Worm (Caenorhabditis elegans) whole organism, L4 larva: ENCODE data around the gene lgc-34.
A peak's percentile ranks its signal among the peaks of the same experiment; 100 is the strongest.

Experiments
- D1046.2 ChIP-seq: fragments of 200-800 bp; sonication (Bioruptor generic); IDR thresholded peaks from 2 replicates; pipeline ENCODE4 v1.3.6; 2022; ENCODE audit warnings: missing genetic modification characterization, missing compliant biosample characterization
- F10B5.3 ChIP-seq: sonication (generic microtip); optimal IDR thresholded peaks from 2 replicates; lab custom pipeline; 2016; ENCODE audit warnings: mild to moderate bottlenecking, missing genetic modification characterization, missing compliant biosample characterization
- F26F4.8 ChIP-seq: fragments of 200-800 bp; sonication (Bioruptor generic); conservative IDR thresholded peaks from 2 replicates; pipeline ENCODE4 v1.3.6; 2022; ENCODE audit warnings: missing genetic modification characterization, missing compliant biosample characterization
- F49E8.2 ChIP-seq: sonication (generic microtip); optimal IDR thresholded peaks from 2 replicates; lab custom pipeline; 2016; ENCODE audit warnings: missing compliant biosample characterization, mild to moderate bottlenecking, missing genetic modification characterization, borderline replicate concordance
- T26A8.4 ChIP-seq: fragments of 200-800 bp; sonication (Bioruptor generic); IDR thresholded peaks from 2 replicates; pipeline ENCODE4 v1.3.6; 2022; ENCODE audit warnings: missing genetic modification characterization, missing compliant biosample characterization
- Y105C5A.15 ChIP-seq: fragments of 200-800 bp; sonication (Bioruptor generic); IDR thresholded peaks from 2 replicates; pipeline ENCODE4 v1.3.6; 2022; ENCODE audit warnings: missing genetic modification characterization, missing compliant biosample characterization
- ZK337.2 ChIP-seq: fragments of 200-800 bp; sonication (Bioruptor generic); IDR thresholded peaks from 2 replicates; pipeline ENCODE4 v1.3.6; 2022; ENCODE audit warnings: missing genetic modification reagents, missing genetic modification characterization, missing compliant biosample characterization
- aha-1 ChIP-seq: fragments of 150-350 bp; peaks from one replicate; lab custom pipeline; 2014; ENCODE audit warnings: missing biosample characterization, missing genetic modification characterization
- aly-2 ChIP-seq: sonication (generic microtip); optimal IDR thresholded peaks from 2 replicates; lab custom pipeline; 2018; ENCODE audit warnings: missing biosample characterization, missing genetic modification characterization
- arid-1 ChIP-seq: fragments of 200-800 bp; sonication (Bioruptor generic); conservative IDR thresholded peaks from 2 replicates; pipeline ENCODE4 v1.3.6; 2022; ENCODE audit warnings: missing genetic modification reagents, missing genetic modification characterization, missing compliant biosample characterization
- ceh-20 ChIP-seq: fragments of 200-800 bp; sonication (Bioruptor generic); IDR thresholded peaks from 2 replicates; pipeline ENCODE4 v1.3.6; 2022; ENCODE audit warnings: missing genetic modification reagents, missing genetic modification characterization, missing compliant biosample characterization
- ceh-32 ChIP-seq: sonication (generic microtip); optimal IDR thresholded peaks from 2 replicates; lab custom pipeline; 2016; ENCODE audit warnings: mild to moderate bottlenecking, missing genetic modification characterization, missing compliant biosample characterization; ENCODE audit not compliant: poor library complexity
- daf-16 ChIP-seq, 3 experiments: sonication (generic microtip); optimal IDR thresholded peaks; 2 replicates each; lab custom pipeline; 2016 to 2017; ENCODE audit warnings: missing genetic modification characterization in 3 of 3, missing genetic modification reagents in 3 of 3, mild to moderate bottlenecking in 2 of 3, missing compliant biosample characterization in 2 of 3, missing biosample characterization in 1 of 3, moderate library complexity in 1 of 3
- daf-19 ChIP-seq: fragments of 200-800 bp; sonication (Bioruptor generic); conservative IDR thresholded peaks from 2 replicates; pipeline ENCODE4 v1.3.6; 2022; ENCODE audit warnings: missing genetic modification characterization, missing compliant biosample characterization
- dmd-6 ChIP-seq: fragments of 200-800 bp; sonication (Bioruptor generic); IDR thresholded peaks from 2 replicates; pipeline ENCODE4 v1.3.6; 2022; ENCODE audit warnings: missing genetic modification reagents, missing genetic modification characterization, missing compliant biosample characterization
- duxl-1 ChIP-seq: sonication (generic microtip); optimal IDR thresholded peaks from 2 replicates; lab custom pipeline; 2016; ENCODE audit warnings: mild to moderate bottlenecking, missing genetic modification characterization, moderate library complexity, missing compliant biosample characterization; ENCODE audit not compliant: poor library complexity
- gei-8 ChIP-seq: fragments of 200-800 bp; sonication (Bioruptor generic); optimal IDR thresholded peaks from 2 replicates; lab custom pipeline; 2018; ENCODE audit warnings: mild to moderate bottlenecking, missing genetic modification characterization, missing compliant biosample characterization
- hlh-11 ChIP-seq: fragments of 200-800 bp; sonication (Bioruptor generic); optimal IDR thresholded peaks from 2 replicates; lab custom pipeline; 2018; ENCODE audit warnings: mild to moderate bottlenecking, missing genetic modification characterization, missing compliant biosample characterization
- hmg-1.1 ChIP-seq: fragments of 200-800 bp; sonication (Bioruptor generic); IDR thresholded peaks from 2 replicates; pipeline ENCODE4 v1.3.6; 2022; ENCODE audit warnings: missing genetic modification reagents, missing genetic modification characterization, missing compliant biosample characterization
- jun-1 ChIP-seq: fragments of 150-350 bp; optimal IDR thresholded peaks from 2 replicates; lab custom pipeline; 2014; ENCODE audit warnings: missing biosample characterization, missing genetic modification reagents, missing genetic modification characterization
- lim-7 ChIP-seq: fragments of 200-800 bp; sonication (Bioruptor generic); IDR thresholded peaks from 2 replicates; pipeline ENCODE4 v1.3.6; 2022; ENCODE audit warnings: missing genetic modification characterization, missing compliant biosample characterization
- lin-13 ChIP-seq: fragments of 150-350 bp; optimal IDR thresholded peaks from 2 replicates; lab custom pipeline; 2014; ENCODE audit warnings: missing biosample characterization, missing genetic modification reagents, missing genetic modification characterization
- lin-38 ChIP-seq: fragments of 200-800 bp; sonication (Bioruptor generic); IDR thresholded peaks from 2 replicates; pipeline ENCODE4 v1.3.6; 2022; ENCODE audit warnings: missing genetic modification reagents, missing genetic modification characterization, missing compliant biosample characterization
- mdl-1 ChIP-seq, 2 experiments: fragments of 150-350 bp in 1 of 2; sonication (generic microtip) in 1 of 2; optimal IDR thresholded peaks; 2 replicates each; lab custom pipeline; 2014 to 2017; ENCODE audit warnings: missing biosample characterization in 2 of 2, missing genetic modification characterization in 2 of 2
- mdt-29 ChIP-seq: fragments of 200-800 bp; sonication (Bioruptor generic); IDR thresholded peaks from 2 replicates; pipeline ENCODE4 v1.3.6; 2022; ENCODE audit warnings: missing genetic modification reagents, missing genetic modification characterization, missing compliant biosample characterization
- mes-2 ChIP-seq: sonication (generic microtip); optimal IDR thresholded peaks from 2 replicates; lab custom pipeline; 2016; ENCODE audit warnings: missing genotype, mild to moderate bottlenecking, missing genetic modification characterization, missing compliant biosample characterization; ENCODE audit not compliant: poor library complexity, severe bottlenecking
- mxl-3 ChIP-seq: fragments of 200-800 bp; sonication (Bioruptor generic); optimal IDR thresholded peaks from 2 replicates; lab custom pipeline; 2018; ENCODE audit warnings: mild to moderate bottlenecking, missing genetic modification characterization, missing compliant biosample characterization
- nhr-10 ChIP-seq: fragments of 150-350 bp; optimal IDR thresholded peaks from 2 replicates; lab custom pipeline; 2014; ENCODE audit warnings: missing biosample characterization, missing genetic modification characterization
- nhr-102 ChIP-seq: sonication (generic microtip); optimal IDR thresholded peaks from 2 replicates; lab custom pipeline; 2016; ENCODE audit warnings: mild to moderate bottlenecking, missing genetic modification characterization, moderate library complexity, missing compliant biosample characterization
- nhr-11 ChIP-seq: fragments of 150-350 bp; optimal IDR thresholded peaks from 2 replicates; lab custom pipeline; 2014; ENCODE audit warnings: missing biosample characterization, missing genetic modification characterization
- nhr-111 ChIP-seq: fragments of 200-800 bp; sonication (Bioruptor generic); optimal IDR thresholded peaks from 2 replicates; lab custom pipeline; 2018; ENCODE audit warnings: mild to moderate bottlenecking, missing genetic modification characterization, missing compliant biosample characterization
- nhr-25 ChIP-seq: sonication (generic microtip); optimal IDR thresholded peaks from 2 replicates; lab custom pipeline; 2017; ENCODE audit warnings: missing genetic modification characterization, mild to moderate bottlenecking, missing compliant biosample characterization, antibody characterized with exemption, moderate library complexity, borderline replicate concordance; ENCODE audit not compliant: insufficient read depth
- nhr-28 ChIP-seq: fragments of 150-350 bp; optimal IDR thresholded peaks from 2 replicates; lab custom pipeline; 2014; ENCODE audit warnings: missing biosample characterization, missing genetic modification characterization
- nhr-6 ChIP-seq: fragments of 150-350 bp; optimal IDR thresholded peaks from 2 replicates; lab custom pipeline; 2014; ENCODE audit warnings: missing biosample characterization, missing genetic modification characterization
- saeg-2 ChIP-seq: fragments of 200-800 bp; sonication (Bioruptor generic); IDR thresholded peaks from 2 replicates; pipeline ENCODE4 v1.3.6; 2022; ENCODE audit warnings: missing genetic modification reagents, missing genetic modification characterization, missing compliant biosample characterization
- sdz-12 ChIP-seq: fragments of 200-800 bp; sonication (Bioruptor generic); optimal IDR thresholded peaks from 2 replicates; lab custom pipeline; 2018; ENCODE audit warnings: mild to moderate bottlenecking, missing genetic modification characterization, missing compliant biosample characterization
- set-16 ChIP-seq: fragments of 200-800 bp; sonication (Bioruptor generic); IDR thresholded peaks from 2 replicates; pipeline ENCODE4 v1.3.6; 2022; ENCODE audit warnings: missing genetic modification reagents, missing genetic modification characterization, missing compliant biosample characterization
- snpc-1.2 ChIP-seq: fragments of 200-800 bp; sonication (Bioruptor generic); IDR thresholded peaks from 2 replicates; pipeline ENCODE4 v1.3.6; 2022; ENCODE audit warnings: missing genetic modification reagents, missing genetic modification characterization, missing compliant biosample characterization
- tag-97 ChIP-seq: fragments of 200-800 bp; sonication (Bioruptor generic); IDR thresholded peaks from 2 replicates; pipeline ENCODE4 v1.3.6; 2022; ENCODE audit warnings: missing genetic modification characterization, missing compliant biosample characterization
- unc-130 ChIP-seq: sonication (generic microtip); optimal IDR thresholded peaks from 2 replicates; lab custom pipeline; 2016; ENCODE audit warnings: missing genetic modification reagents, missing genetic modification characterization, missing compliant biosample characterization
- unc-62 ChIP-seq, 3 experiments: fragments of 150-350 bp in 1 of 3; sonication (generic microtip); optimal IDR thresholded peaks in 2 of 3; peaks in 1 of 3; 1 replicate in 1 of 3; 2 replicates in 2 of 3; lab custom pipeline; 2014 to 2017; ENCODE audit warnings: missing biosample characterization in 3 of 3, missing genetic modification characterization in 3 of 3, missing genetic modification reagents in 3 of 3, missing genotype in 1 of 3
- zag-1 ChIP-seq: fragments of 150-350 bp; optimal IDR thresholded peaks from 2 replicates; lab custom pipeline; 2014; ENCODE audit warnings: missing biosample characterization, missing genetic modification characterization
- zfp-2 ChIP-seq: sonication (generic microtip); optimal IDR thresholded peaks from 2 replicates; lab custom pipeline; 2016; ENCODE audit warnings: mild to moderate bottlenecking, missing genetic modification characterization, missing compliant biosample characterization
- zfp-3 ChIP-seq: fragments of 200-800 bp; sonication (Bioruptor generic); conservative IDR thresholded peaks from 2 replicates; pipeline ENCODE4 v1.3.6; 2022; ENCODE audit warnings: missing genetic modification reagents, missing genetic modification characterization, missing compliant biosample characterization
- zip-2 ChIP-seq: fragments of 150-350 bp; optimal IDR thresholded peaks from 2 replicates; lab custom pipeline; 2014; ENCODE audit warnings: missing biosample characterization, missing genetic modification characterization

lgc-34 gene

ce11 chrII:536775-537174, 10.4 kb downstream of the lgc-34 start, which contains the start of gene T27A1.2:
Gene T27A1.2, minus strand, starts transcription at chrII:536875.
- TF ChIP-seq nhr-11 (no peak), set-16 (GFP tag; lab: Robert Waterston, UW) (no peak), lim-7 (GFP tag; lab: Robert Waterston, UW) (no peak), tag-97 (GFP tag; lab: Robert Waterston, UW) (no peak), ZK337.2 (GFP tag; lab: Robert Waterston, UW) (no peak), daf-19 (GFP tag; lab: Robert Waterston, UW) (no peak), aha-1 (tag; lab: Kevin White, UChicago) (no peak), ceh-32 (tag; lab: Kevin White, UChicago) (no peak), unc-62 (GFP tag; optimal IDR thresholded peaks at IDR 0.05 in 1 of 2; lab: Kevin White, UChicago) (no peak), unc-62 (tag; optimal IDR thresholded peaks at IDR 0.05; lab: Kevin White, UChicago) (no peak), lin-38 (GFP tag; lab: Robert Waterston, UW) (no peak), F26F4.8 (GFP tag; lab: Robert Waterston, UW) (no peak), T26A8.4 (GFP tag; lab: Robert Waterston, UW) (no peak), unc-130 (GFP tag; lab: Kevin White, UChicago) (no peak), nhr-10 (tag; lab: Kevin White, UChicago) (no peak), aly-2 (tag; lab: Kevin White, UChicago) (no peak)

ce11 chrII:542416-542815, 16.0 kb downstream of the lgc-34 start:
- TF ChIP-seq nhr-28 (tag; lab: Kevin White, UChicago) (peak; percentile 48), Y105C5A.15 (no peak), nhr-25 (tag; lab: Kevin White, UChicago) (no peak), zag-1 (tag; lab: Kevin White, UChicago) (no peak), mxl-3 (GFP tag; lab: Kevin White, UChicago) (peak; percentile 47), hlh-11 (tag; lab: Kevin White, UChicago) (peak; percentile 2), T26A8.4 (GFP tag; lab: Robert Waterston, UW) (no peak), hmg-1.1 (no peak), D1046.2 (GFP tag; lab: Robert Waterston, UW) (no peak), snpc-1.2 (GFP tag; lab: Robert Waterston, UW) (no peak), duxl-1 (tag; lab: Kevin White, UChicago) (no peak), mdl-1 (tag; optimal IDR thresholded peaks at IDR 0.05; lab: Kevin White, UChicago) (no peak), zip-2 (no peak), saeg-2 (GFP tag; lab: Robert Waterston, UW) (no peak), lin-13 (GFP tag; lab: Kevin White, UChicago) (no peak), gei-8 (GFP tag; lab: Kevin White, UChicago) (no peak), F10B5.3 (tag; lab: Kevin White, UChicago) (no peak), F49E8.2 (no peak), sdz-12 (GFP tag; lab: Kevin White, UChicago) (no peak), aha-1 (tag; lab: Kevin White, UChicago) (peak; percentile 58), nhr-102 (tag; lab: Kevin White, UChicago) (no peak), ZK337.2 (GFP tag; lab: Robert Waterston, UW) (no peak), unc-130 (GFP tag; lab: Kevin White, UChicago) (no peak), mes-2 (tag; lab: Kevin White, UChicago) (no peak), nhr-10 (tag; lab: Kevin White, UChicago) (no peak)

- TF ChIP-seq daf-16 (GFP tag; optimal IDR thresholded peaks at IDR 0.05; lab: Kevin White, UChicago): no peak
- TF ChIP-seq daf-16 (tag; optimal IDR thresholded peaks at IDR 0.05; lab: Kevin White, UChicago): no peak
- TF ChIP-seq F26F4.8 (GFP tag; lab: Robert Waterston, UW): no peak
- TF ChIP-seq jun-1 (tag; lab: Kevin White, UChicago): no peak
- no peak for TF ChIP-seq nhr-6
- no peak for TF ChIP-seq nhr-111
- no peak for TF ChIP-seq lin-13 (GFP tag; lab: Kevin White, UChicago)
- no peak for TF ChIP-seq ceh-20
- TF ChIP-seq zfp-3: no peak
- TF ChIP-seq zfp-2: no peak
- TF ChIP-seq arid-1 (GFP tag; lab: Robert Waterston, UW): no peak
- no peak for TF ChIP-seq saeg-2 (GFP tag; lab: Robert Waterston, UW)
- no peak for TF ChIP-seq nhr-11
- TF ChIP-seq mdt-29 (GFP tag; lab: Robert Waterston, UW): no peak
- TF ChIP-seq dmd-6: no peak
Observed at ce11 chrII:546405-546804, 20.0 kb downstream of the lgc-34 start, which contains the start of gene mlt-10. Gene mlt-10, plus strand, starts transcription at chrII:546705.
